Worm (Caenorhabditis elegans): ENCODE data around the gene dod-20.

dod-20 gene

ce11 chrV:415072-415471, 7.2 kb upstream of the dod-20 start:
- peak; percentile 18 for TF ChIP-seq elt-2 (tag; optimal IDR thresholded peaks at IDR 0.05)
- TF ChIP-seq ceh-30 (tag; optimal IDR thresholded peaks at IDR 0.05), result no peak

DNA sequence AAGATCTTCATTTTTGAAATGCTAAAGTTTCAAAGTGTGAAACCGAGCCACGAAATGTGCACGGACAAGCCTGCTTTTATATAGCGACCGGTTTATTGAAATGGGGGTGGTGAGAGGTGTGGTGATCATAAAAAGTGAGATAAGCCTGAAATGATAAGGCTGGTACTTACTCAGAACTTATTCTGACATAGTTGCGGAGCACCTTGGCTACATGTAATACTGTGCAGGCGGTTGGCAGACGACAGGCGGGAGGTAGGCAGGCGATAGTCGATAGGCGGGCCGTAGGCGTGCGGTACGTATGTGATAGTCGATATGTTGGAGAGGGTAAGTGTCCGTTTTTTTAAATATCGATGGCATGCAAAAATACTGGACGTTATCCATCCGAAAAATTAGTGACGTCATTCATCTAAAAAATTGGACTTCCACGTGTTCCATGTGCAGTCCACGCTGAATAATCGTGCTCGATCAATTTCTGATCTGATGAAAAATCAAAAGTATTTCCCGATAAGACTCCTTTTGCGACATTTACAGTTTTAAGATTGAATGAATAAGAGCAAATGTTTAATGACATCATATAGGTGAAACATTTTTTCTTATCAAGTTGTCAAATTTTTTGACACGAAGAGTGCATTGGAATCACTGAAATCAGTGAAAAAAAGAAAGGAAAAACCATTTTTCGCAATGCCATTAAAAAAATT, 4.4 kb upstream of the dod-20 start, which contains the start of gene irg-8:
irg-8 (minus strand) TSS at position 51 of the 698 bp plus-strand sequence.
- no peak for TF ChIP-seq elt-4 (tag; optimal IDR thresholded peaks at IDR 0.05)

DNA sequence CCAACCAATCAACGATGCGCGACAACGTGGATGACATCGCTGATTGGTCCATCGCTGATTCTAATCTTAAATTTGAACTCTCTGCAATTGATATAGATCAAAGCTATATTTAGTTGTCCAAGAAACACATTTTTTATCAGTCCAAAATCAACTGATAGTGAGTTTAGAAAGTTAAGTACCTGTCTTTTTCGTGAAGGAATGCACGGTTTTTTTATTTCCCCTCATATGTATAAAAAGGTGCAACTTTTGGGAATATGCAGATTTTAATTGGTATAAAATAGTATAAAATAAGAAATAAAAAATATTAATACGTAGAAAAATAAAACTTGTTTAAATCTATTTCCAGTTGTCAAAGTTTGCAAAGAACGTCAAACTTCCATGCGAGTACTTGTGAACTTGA, 3.8 kb upstream of the dod-20 start, which contains the start of gene Y39D8A.1:
Y39D8A.1 (plus strand) TSS at position 301 of the 400 bp plus-strand sequence.
- TF ChIP-seq tbx-2 (tag; optimal IDR thresholded peaks at IDR 0.05) (no peak), ceh-19 (GFP tag; optimal IDR thresholded peaks at IDR 0.05) (no peak), gmeb-2 (tag; optimal IDR thresholded peaks at IDR 0.05) (no peak), dve-1 (tag; optimal IDR thresholded peaks at IDR 0.05) (no peak), ceh-14 (tag; optimal IDR thresholded peaks at IDR 0.05) (no peak), ceh-34 (tag; optimal IDR thresholded peaks at IDR 0.05) (no peak), ceh-22 (tag; optimal IDR thresholded peaks at IDR 0.05) (no peak), eyg-1 (tag; optimal IDR thresholded peaks at IDR 0.05) (no peak), fkh-10 (GFP tag; optimal IDR thresholded peaks at IDR 0.05) (no peak), unc-42 (tag; optimal IDR thresholded peaks at IDR 0.05) (no peak), ceh-6 (GFP tag; optimal IDR thresholded peaks at IDR 0.05) (no peak), unc-3 (GFP tag; conservative IDR thresholded peaks at IDR 0.05) (no peak), unc-3 (tag; optimal IDR thresholded peaks at IDR 0.05) (no peak), elt-2 (tag; optimal IDR thresholded peaks at IDR 0.05) (no peak), ets-4 (tag; optimal IDR thresholded peaks at IDR 0.05) (no peak), pax-1 (tag; optimal IDR thresholded peaks at IDR 0.05) (no peak), pha-2 (tag; optimal IDR thresholded peaks at IDR 0.05) (no peak), ama-1 (optimal IDR thresholded peaks at IDR 0.05) (no peak)

- TF ChIP-seq unc-42 (tag; optimal IDR thresholded peaks at IDR 0.05) (no peak), sox-4 (tag; optimal IDR thresholded peaks at IDR 0.05) (no peak), ceh-9 (tag; optimal IDR thresholded peaks at IDR 0.05) (no peak), C38D4.7 (GFP tag; optimal IDR thresholded peaks at IDR 0.05) (no peak), ceh-34 (tag; optimal IDR thresholded peaks at IDR 0.05) (no peak), pax-1 (tag; optimal IDR thresholded peaks at IDR 0.05) (no peak), hlh-13 (GFP tag; optimal IDR thresholded peaks at IDR 0.05) (no peak), lin-11 (tag; optimal IDR thresholded peaks at IDR 0.05) (no peak), nhr-232 (tag; optimal IDR thresholded peaks at IDR 0.05) (no peak)
These were observed 1.9 kb downstream of the dod-20 start, which contains the start of gene B0554.5 for ce11 chrV:424140-424539. B0554.5 (plus strand) TSS chrV:424440.

ce11 chrV:428844-429243, 6.6 kb downstream of the dod-20 start, which contains the start of gene B0554.4:
B0554.4 (plus strand) TSS chrV:429144.
- no peak for TF ChIP-seq hlh-13 (GFP tag; optimal IDR thresholded peaks at IDR 0.05)
- no peak for TF ChIP-seq ttx-3 (tag; optimal IDR thresholded peaks at IDR 0.05)
- no peak for TF ChIP-seq pat-9 (tag; optimal IDR thresholded peaks at IDR 0.05)
- no peak for TF ChIP-seq C08G9.2 (tag; optimal IDR thresholded peaks at IDR 0.05)
- TF ChIP-seq pha-2 (tag; optimal IDR thresholded peaks at IDR 0.05), result no peak
- TF ChIP-seq sdc-2 (tag; optimal IDR thresholded peaks at IDR 0.05), result no peak
- TF ChIP-seq ceh-31 (tag; optimal IDR thresholded peaks at IDR 0.05), result no peak
- TF ChIP-seq syd-9 (tag; optimal IDR thresholded peaks at IDR 0.05), result no peak

DNA sequence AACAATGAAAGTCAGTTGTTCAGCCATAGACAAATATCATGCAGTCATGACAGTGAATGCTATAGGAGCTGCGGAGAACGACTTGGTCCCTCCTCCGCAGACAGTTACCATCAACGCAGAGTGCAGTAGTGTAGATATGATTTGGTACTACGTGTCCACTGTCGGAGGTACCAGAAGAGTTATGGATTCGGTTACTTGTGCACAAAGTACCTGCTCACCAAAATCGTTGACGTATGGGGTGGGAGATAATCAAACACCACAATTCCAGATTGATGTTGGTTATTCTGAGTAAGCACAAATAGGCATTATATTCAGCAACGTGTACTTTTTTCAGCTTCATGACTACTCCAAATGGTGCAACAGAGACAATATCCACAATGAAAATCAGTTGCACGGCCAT, 10.8 kb downstream of the dod-20 start:
- no peak for TF ChIP-seq hlh-15 (tag; optimal IDR thresholded peaks at IDR 0.05)
- TF ChIP-seq eyg-1 (tag; optimal IDR thresholded peaks at IDR 0.05), result no peak
- TF ChIP-seq mec-3 (tag; optimal IDR thresholded peaks at IDR 0.05; ENCODE audit: borderline replicate concordance), result no peak
- TF ChIP-seq madf-2 (tag; optimal IDR thresholded peaks at IDR 0.05), result no peak
- TF ChIP-seq ceh-18 (tag; optimal IDR thresholded peaks at IDR 0.05), result no peak
- TF ChIP-seq fkh-6 (tag; optimal IDR thresholded peaks at IDR 0.05), result no peak
- no peak for TF ChIP-seq sox-4 (tag; optimal IDR thresholded peaks at IDR 0.05)
- TF ChIP-seq ceh-14 (tag; optimal IDR thresholded peaks at IDR 0.05), result no peak
- TF ChIP-seq hlh-6 (tag; optimal IDR thresholded peaks at IDR 0.05), result no peak
- TF ChIP-seq sox-2 (GFP tag; IDR thresholded peaks at IDR 0.05), result no peak
- TF ChIP-seq gmeb-2 (tag; optimal IDR thresholded peaks at IDR 0.05), result no peak
- no peak for TF ChIP-seq pha-4 (tag; optimal IDR thresholded peaks at IDR 0.05)
- no peak for TF ChIP-seq elt-2 (tag; optimal IDR thresholded peaks at IDR 0.05)
- TF ChIP-seq ceh-19 (GFP tag; optimal IDR thresholded peaks at IDR 0.05), result no peak
- no peak for TF ChIP-seq K02D7.2 (tag; optimal IDR thresholded peaks at IDR 0.05)
- no peak for TF ChIP-seq ref-2 (tag; optimal IDR thresholded peaks at IDR 0.05)
- TF ChIP-seq tbx-2 (tag; optimal IDR thresholded peaks at IDR 0.05), result no peak
- no peak for TF ChIP-seq odd-2 (tag; optimal IDR thresholded peaks at IDR 0.05)

All from whole organism, late embryonic.